Fruit fly (Drosophila melanogaster): Measurements from ENCODE around the gene RpL7-like.
A peak's percentile ranks its signal among the peaks of the same experiment; 100 is the strongest.

Gene RpL7-like

dm6 chr2L:12103231-12104210, 47.4 kb downstream of the RpL7-like start, which contains the start of the genes Patsas and ThrRS (continued):
- TF ChIP-seq tin (GFP tag; optimal IDR thresholded peaks at IDR 0.05) = peak; percentile 86
- TF ChIP-seq ci (GFP tag; IDR thresholded peaks at IDR 0.05) = peak; percentile 78
- TF ChIP-seq Dll (GFP tag; IDR thresholded peaks at IDR 0.05; ENCODE audit: partially characterized antibody) = 0 out of 4 replicates have a peak, but pooled peaks have one; percentile 26
- peak; percentile 74; the same call in 2 of the 3 replicates for TF ChIP-seq CG11093 (GFP tag; IDR thresholded peaks at IDR 0.05)
- TF ChIP-seq CG11504 (tag; optimal IDR thresholded peaks at IDR 0.05) = peak; percentile 89
- peak; percentile 61 for TF ChIP-seq Camta (GFP tag; optimal IDR thresholded peaks at IDR 0.05)
- no peak for TF ChIP-seq Trl (optimal IDR thresholded peaks at IDR 0.05)
- TF ChIP-seq Trl (GFP tag; optimal IDR thresholded peaks at IDR 0.05) = peak; percentile 71
- TF ChIP-seq CG15601 (tag; optimal IDR thresholded peaks at IDR 0.05) = peak; percentile 83
- peak; percentile 67 for TF ChIP-seq NC2β (GFP tag; optimal IDR thresholded peaks at IDR 0.05)
- peak; percentile 47 for TF ChIP-seq CG7271 (tag; optimal IDR thresholded peaks at IDR 0.05)
- peak; percentile 45 to 77 for TF ChIP-seq chif (GFP tag; optimal IDR thresholded peaks at IDR 0.05)
- TF ChIP-seq CG8089 (GFP tag; optimal IDR thresholded peaks at IDR 0.05) = peak; percentile 71
- peak; percentile 90 for TF ChIP-seq CG2116 (GFP tag; optimal IDR thresholded peaks at IDR 0.05)
- peak; percentile 71 for TF ChIP-seq B-H1 (GFP tag; IDR thresholded peaks at IDR 0.05)
- peak; percentile 54 for TF ChIP-seq Mad (GFP tag; optimal IDR thresholded peaks at IDR 0.05)
- TF ChIP-seq Ptx1 (GFP tag; IDR thresholded peaks at IDR 0.05) = peak; percentile 90
- TF ChIP-seq lab (GFP tag; optimal IDR thresholded peaks at IDR 0.05) = peak; percentile 90
- TF ChIP-seq CG32767 (GFP tag; IDR thresholded peaks at IDR 0.05) = peak; percentile 72; the same call in 1 of the 2 replicates
- peak; percentile 86 for TF ChIP-seq Aef1 (GFP tag; IDR thresholded peaks at IDR 0.05)
- peak; percentile 32; the same call in 1 of the 2 replicates for TF ChIP-seq wor (GFP tag; IDR thresholded peaks at IDR 0.05)
- TF ChIP-seq tio (GFP tag; optimal IDR thresholded peaks at IDR 0.05) = no peak
- peak; percentile 76 for TF ChIP-seq CG17328 (GFP tag; IDR thresholded peaks at IDR 0.05)
- TF ChIP-seq CG31388 (GFP tag; optimal IDR thresholded peaks at IDR 0.05) = peak; percentile 69
- peak; percentile 87 for TF ChIP-seq vvl (GFP tag; IDR thresholded peaks at IDR 0.05)
- 0 out of 2 replicates have a peak, but pooled peaks have one; percentile 38 for TF ChIP-seq CG1024 (GFP tag; IDR thresholded peaks at IDR 0.05)
- TF ChIP-seq CG42726 (GFP tag; IDR thresholded peaks at IDR 0.05; ENCODE audit: partially characterized antibody) = no peak
- TF ChIP-seq toy (GFP tag; IDR thresholded peaks at IDR 0.05) = no peak
- TF ChIP-seq disco-r (GFP tag; optimal IDR thresholded peaks at IDR 0.05) = peak; percentile 4
- peak; percentile 81 for TF ChIP-seq B-H2 (GFP tag; optimal IDR thresholded peaks at IDR 0.05)
- TF ChIP-seq Dip2 (GFP tag; IDR thresholded peaks at IDR 0.05) = peak; percentile 32; the same call in 1 of the 2 replicates
- TF ChIP-seq sima (GFP tag; optimal IDR thresholded peaks at IDR 0.05) = peak; percentile 36
- TF ChIP-seq CG4854 (GFP tag; optimal IDR thresholded peaks at IDR 0.05) = peak; percentile 73
- no peak for TF ChIP-seq CG6791 (GFP tag; IDR thresholded peaks at IDR 0.05; ENCODE audit: partially characterized antibody)
- TF ChIP-seq amos (GFP tag; IDR thresholded peaks at IDR 0.05; ENCODE audit: partially characterized antibody) = 0 out of 2 replicates have a peak, but pooled peaks have one; percentile 15
- TF ChIP-seq CG2120 (GFP tag; optimal IDR thresholded peaks at IDR 0.05) = peak; percentile 91
- TF ChIP-seq CG6689 (GFP tag; IDR thresholded peaks at IDR 0.05) = peak; percentile 89
- TF ChIP-seq Dbx (GFP tag; IDR thresholded peaks at IDR 0.05) = peak; percentile 84
- TF ChIP-seq CG34224 (GFP tag; IDR thresholded peaks at IDR 0.05; ENCODE audit: partially characterized antibody) = no peak
- TF ChIP-seq CHES-1-like (GFP tag; optimal IDR thresholded peaks at IDR 0.05) = peak; percentile 55
- peak; percentile 86 for TF ChIP-seq CG12942 (GFP tag; optimal IDR thresholded peaks at IDR 0.05)
- peak; percentile 76 for TF ChIP-seq vfl (GFP tag; optimal IDR thresholded peaks at IDR 0.05)
- TF ChIP-seq CG15073 (GFP tag; optimal IDR thresholded peaks at IDR 0.05) = peak; percentile 15
- peak; percentile 24 for TF ChIP-seq HmgD (GFP tag; optimal IDR thresholded peaks at IDR 0.05)
- TF ChIP-seq sd (tag; optimal IDR thresholded peaks at IDR 0.05) = peak; percentile 61
- TF ChIP-seq grn (GFP tag; optimal IDR thresholded peaks at IDR 0.05) = no peak
- TF ChIP-seq Rx (GFP tag; IDR thresholded peaks at IDR 0.05) = peak; percentile 67
- TF ChIP-seq repo (GFP tag; optimal IDR thresholded peaks at IDR 0.05) = peak; percentile 4

All from whole organism, embryonic.